Worm (Caenorhabditis elegans) whole organism, L2 larva: Measurements from ENCODE around the gene F35C11.3.

Experiments used
- C34F6.9 ChIP-seq: fragments of 150-350 bp; optimal IDR thresholded peaks from 2 replicates; lab custom pipeline; 2014; ENCODE audit warnings: missing biosample characterization, missing genetic modification characterization
- F13H6.1 ChIP-seq: sonication (generic microtip); optimal IDR thresholded peaks from 2 replicates; lab custom pipeline; 2016; ENCODE audit warnings: missing genetic modification characterization, missing compliant biosample characterization
- aly-2 ChIP-seq: fragments of 150-350 bp; optimal IDR thresholded peaks from 2 replicates; lab custom pipeline; 2014; ENCODE audit warnings: missing biosample characterization, missing genetic modification characterization
- elt-3 ChIP-seq: sonication (generic microtip); optimal IDR thresholded peaks from 2 replicates; lab custom pipeline; 2017; ENCODE audit warnings: missing biosample characterization, missing genetic modification characterization
- lin-13 ChIP-seq: fragments of 150-350 bp; optimal IDR thresholded peaks from 2 replicates; lab custom pipeline; 2014; ENCODE audit warnings: missing biosample characterization, missing genetic modification reagents, missing genetic modification characterization
- nhr-12 ChIP-seq: fragments of 150-350 bp; optimal IDR thresholded peaks from 2 replicates; lab custom pipeline; 2014; ENCODE audit warnings: missing biosample characterization, missing genetic modification characterization
- nhr-23 ChIP-seq: fragments of 150-350 bp; optimal IDR thresholded peaks from 2 replicates; lab custom pipeline; 2014; ENCODE audit warnings: missing biosample characterization, missing genetic modification reagents, missing genetic modification characterization
- nhr-25 ChIP-seq: fragments of 150-350 bp; sonication (generic microtip); optimal IDR thresholded peaks from 3 replicates; lab custom pipeline; 2014; ENCODE audit warnings: missing biosample characterization, missing genetic modification characterization
- unc-55 ChIP-seq: fragments of 150-350 bp; sonication (generic microtip); optimal IDR thresholded peaks from 3 replicates; lab custom pipeline; 2014; ENCODE audit warnings: missing biosample characterization, missing genetic modification reagents, missing genetic modification characterization
- unc-62 ChIP-seq: fragments of 150-350 bp; optimal IDR thresholded peaks from 2 replicates; lab custom pipeline; 2014; ENCODE audit warnings: missing biosample characterization, missing genetic modification reagents, missing genetic modification characterization
- ztf-11 ChIP-seq: sonication (generic microtip); optimal IDR thresholded peaks from 2 replicates; lab custom pipeline; 2017; ENCODE audit warnings: missing biosample characterization, missing genetic modification characterization

ce11 chrII:8276057-8276456 lies 29.5 kb downstream of the F35C11.3 start, which contains the start of the genes gei-14 and slc-25A32:
- TF ChIP-seq unc-55 (GFP tag; lab: Kevin White, UChicago) = no peak
- no peak for TF ChIP-seq elt-3 (tag; lab: Kevin White, UChicago)
- no peak for TF ChIP-seq aly-2 (tag; lab: Kevin White, UChicago)
- TF ChIP-seq unc-62 (GFP tag; lab: Kevin White, UChicago) = no peak
- TF ChIP-seq ztf-11 (tag; lab: Kevin White, UChicago) = no peak
- no peak for TF ChIP-seq lin-13 (GFP tag; lab: Kevin White, UChicago)
- TF ChIP-seq nhr-25 (tag; lab: Kevin White, UChicago) = no peak
- no peak for TF ChIP-seq nhr-23 (tag; lab: Kevin White, UChicago)
- no peak for TF ChIP-seq C34F6.9 (tag; lab: Kevin White, UChicago)
- no peak for TF ChIP-seq F13H6.1 (tag; lab: Kevin White, UChicago)
- TF ChIP-seq nhr-12 (tag; lab: Kevin White, UChicago) = no peak
